Fruit fly (Drosophila melanogaster): ENCODE data around the gene mAChR-C.

mAChR-C gene

DNA sequence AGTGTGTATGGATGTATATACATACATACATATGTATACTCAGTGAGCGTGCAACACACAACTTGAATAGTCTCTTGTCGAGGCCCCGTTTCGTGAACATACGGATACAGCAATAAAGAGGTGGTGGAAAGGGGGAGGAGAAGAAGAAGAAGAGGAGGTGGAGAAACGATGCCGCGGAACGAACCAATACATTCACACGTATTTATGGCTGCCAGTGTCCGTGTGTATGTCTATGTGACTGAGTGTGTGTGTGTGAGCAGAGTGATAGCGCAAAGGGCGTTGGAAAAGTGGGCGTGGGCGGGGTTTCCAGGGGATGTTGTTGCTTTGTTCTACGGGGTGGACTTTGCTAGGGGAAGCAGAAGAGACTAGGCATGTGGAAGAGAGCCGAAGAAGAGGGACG lies 20.9 kb upstream of the mAChR-C start:
- TF ChIP-seq ttk (optimal IDR thresholded peaks at IDR 0.05) (no peak), insv (optimal IDR thresholded peaks at IDR 0.05) (no peak)

DNA sequence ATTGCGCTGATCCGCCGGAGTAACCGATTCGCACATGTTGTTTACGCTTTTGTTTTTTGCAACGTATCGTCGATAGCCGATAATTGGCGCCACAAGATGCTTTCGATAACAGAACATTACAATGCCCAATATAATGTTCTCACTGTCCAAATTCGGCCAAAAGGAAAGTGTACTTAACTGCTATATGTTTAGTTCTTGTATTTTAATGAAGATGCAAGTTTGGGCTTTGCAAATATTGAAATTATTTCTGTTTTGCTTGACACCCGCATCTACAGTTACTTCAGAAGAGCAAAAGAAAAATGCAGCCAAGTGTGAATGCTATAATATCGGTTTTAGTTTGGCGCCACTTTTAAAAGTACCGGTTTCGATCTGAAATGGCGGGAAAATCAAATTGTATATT lies 20.1 kb upstream of the mAChR-C start:
- no peak for TF ChIP-seq Sin3A (optimal IDR thresholded peaks at IDR 0.05)
- no peak for TF ChIP-seq ttk (optimal IDR thresholded peaks at IDR 0.05)
- no peak for TF ChIP-seq Myc (optimal IDR thresholded peaks at IDR 0.05)
- no peak for TF ChIP-seq h (optimal IDR thresholded peaks at IDR 0.05)
- TF ChIP-seq psq (optimal IDR thresholded peaks at IDR 0.05) = no peak
- TF ChIP-seq insv (optimal IDR thresholded peaks at IDR 0.05) = no peak

- no peak for TF ChIP-seq Myc (optimal IDR thresholded peaks at IDR 0.05)
- no peak for TF ChIP-seq insv (optimal IDR thresholded peaks at IDR 0.05)
- no peak for TF ChIP-seq Sin3A (optimal IDR thresholded peaks at IDR 0.05)
- TF ChIP-seq h (optimal IDR thresholded peaks at IDR 0.05) = no peak
- TF ChIP-seq psq (optimal IDR thresholded peaks at IDR 0.05) = no peak
These were observed 16.9 kb upstream of the mAChR-C start, which contains the start of the genes Cht11 and CG4558 for dm6 chrX:6849178-6849956. Gene Cht11 (minus strand): TSS chrX:6849517. Gene CG4558 (plus strand): TSS chrX:6849770.

DNA sequence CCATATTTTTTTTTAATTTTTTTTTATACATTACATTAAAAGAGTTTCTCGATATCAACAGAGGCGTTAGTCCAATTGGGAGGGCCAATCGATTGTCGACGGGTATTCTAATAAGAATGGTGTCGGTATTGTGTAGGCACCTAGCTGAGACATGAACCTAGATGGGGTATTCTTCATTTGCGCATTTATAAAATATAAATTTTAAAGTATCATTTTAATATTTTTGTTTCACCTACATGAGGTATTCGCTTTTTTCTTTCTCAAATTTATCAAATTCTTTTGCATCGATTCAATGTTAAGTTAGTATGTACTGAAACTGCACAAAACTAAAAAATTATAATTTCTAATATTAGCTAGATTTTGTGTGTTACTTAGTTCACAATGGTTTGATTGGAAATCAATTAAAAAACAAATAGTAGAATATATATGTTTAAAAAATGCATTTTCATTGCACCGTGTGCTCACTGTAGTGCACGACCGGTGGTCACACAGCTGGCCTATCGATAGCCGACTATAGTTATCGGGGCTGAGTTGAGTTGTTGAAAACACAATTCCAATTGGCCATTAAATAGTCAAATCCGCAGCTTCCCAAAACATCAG lies 11.5 kb upstream of the mAChR-C start, which contains the start of the genes CG14435 and Tmf:
CG14435 (minus strand) TSS at position 81 of the 600 bp plus-strand sequence.
Tmf (plus strand) TSS at position 501 of the 600 bp plus-strand sequence.
- TF ChIP-seq insv (optimal IDR thresholded peaks at IDR 0.05) = peak; percentile 99
- no peak for TF ChIP-seq h (optimal IDR thresholded peaks at IDR 0.05)
- no peak for TF ChIP-seq psq (optimal IDR thresholded peaks at IDR 0.05)
- no peak for TF ChIP-seq Myc (optimal IDR thresholded peaks at IDR 0.05)
- no peak for TF ChIP-seq Sin3A (optimal IDR thresholded peaks at IDR 0.05)

DNA sequence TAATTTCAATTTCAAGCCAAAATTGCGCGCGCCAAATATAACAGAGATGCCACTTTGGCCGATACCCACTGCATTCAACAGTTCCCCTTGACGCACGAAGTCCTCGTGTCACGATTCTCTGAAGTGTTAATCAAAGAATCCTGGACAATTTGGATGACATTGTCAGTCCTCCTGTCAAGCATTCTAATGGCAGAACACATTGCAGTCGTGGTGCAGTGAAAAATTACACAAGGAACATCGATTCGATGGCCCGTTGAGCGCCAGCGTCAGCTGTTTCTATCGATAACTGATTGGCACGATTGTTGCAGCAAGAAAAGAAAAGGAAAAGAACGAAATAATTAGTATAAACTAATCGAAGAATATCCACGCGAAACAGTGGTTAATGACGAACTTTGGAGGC lies 8.3 kb downstream of the mAChR-C start, which contains the start of gene nonC:
nonC (plus strand) TSS at position 294 of the 400 bp plus-strand sequence.
- TF ChIP-seq h (optimal IDR thresholded peaks at IDR 0.05) (no peak), Myc (optimal IDR thresholded peaks at IDR 0.05) (no peak), Sin3A (optimal IDR thresholded peaks at IDR 0.05) (no peak), psq (optimal IDR thresholded peaks at IDR 0.05) (no peak), insv (optimal IDR thresholded peaks at IDR 0.05) (no peak), ttk (optimal IDR thresholded peaks at IDR 0.05) (no peak)

dm6 chrX:6822904-6823303 lies 9.6 kb downstream of the mAChR-C start, which contains the start of gene Atx-1:
Gene Atx-1 (plus strand): TSS chrX:6823204.
- TF ChIP-seq insv (optimal IDR thresholded peaks at IDR 0.05) (no peak), Myc (optimal IDR thresholded peaks at IDR 0.05) (no peak), Sin3A (optimal IDR thresholded peaks at IDR 0.05) (no peak), h (optimal IDR thresholded peaks at IDR 0.05) (no peak)

DNA sequence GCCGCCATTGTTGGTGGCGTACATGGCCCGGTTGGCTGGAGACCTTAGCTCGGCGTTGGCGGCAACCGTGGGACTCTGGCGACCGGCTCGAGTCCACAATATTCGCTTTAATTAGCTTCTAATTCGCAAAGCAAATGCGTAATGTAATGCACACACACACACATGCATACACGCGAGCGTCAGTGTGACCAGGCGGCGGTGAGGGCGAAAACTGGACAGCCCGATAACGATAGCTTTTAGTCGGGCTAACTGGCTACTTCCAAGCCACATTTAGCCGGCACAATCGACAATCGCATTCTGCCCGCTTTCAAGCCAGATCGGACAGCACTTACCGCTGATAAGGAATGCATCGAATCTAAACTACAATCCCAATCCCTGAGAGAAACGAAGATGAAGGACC lies 11.8 kb downstream of the mAChR-C start, which contains the start of the genes Nf-YC and xit:
Nf-YC (minus strand) TSS at position 217 of the 400 bp plus-strand sequence.
xit (plus strand) TSS at position 314 of the 400 bp plus-strand sequence.
- TF ChIP-seq Myc (optimal IDR thresholded peaks at IDR 0.05) (no peak), psq (optimal IDR thresholded peaks at IDR 0.05) (no peak), h (optimal IDR thresholded peaks at IDR 0.05) (no peak), ttk (optimal IDR thresholded peaks at IDR 0.05) (no peak), insv (optimal IDR thresholded peaks at IDR 0.05) (no peak), Sin3A (optimal IDR thresholded peaks at IDR 0.05) (no peak)

DNA sequence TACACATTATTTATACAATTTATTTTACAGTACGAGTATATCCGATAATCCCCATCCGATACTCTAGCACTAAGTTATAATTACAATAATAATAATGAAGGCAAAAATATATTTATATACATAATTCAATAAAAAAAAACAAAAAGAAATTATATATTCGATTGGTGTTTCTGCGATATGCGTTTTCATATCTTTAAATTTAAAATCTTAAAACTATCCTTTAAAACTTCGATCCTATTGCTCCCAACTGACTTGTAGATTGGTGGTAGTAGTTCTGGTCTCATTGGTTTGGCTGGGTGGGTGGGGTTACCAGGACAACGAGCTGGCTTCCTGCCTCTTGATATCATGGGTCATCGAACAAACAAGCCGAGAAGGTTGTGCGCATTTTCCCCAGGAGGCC lies 18.8 kb downstream of the mAChR-C start, which contains the start of gene iav:
iav (plus strand) TSS at position 301 of the 400 bp plus-strand sequence.
- no peak for TF ChIP-seq ttk (optimal IDR thresholded peaks at IDR 0.05)
- no peak for TF ChIP-seq Myc (optimal IDR thresholded peaks at IDR 0.05)
- no peak for TF ChIP-seq Sin3A (optimal IDR thresholded peaks at IDR 0.05)
- no peak for TF ChIP-seq insv (optimal IDR thresholded peaks at IDR 0.05)

- TF ChIP-seq h (optimal IDR thresholded peaks at IDR 0.05) (no peak), ttk (optimal IDR thresholded peaks at IDR 0.05) (no peak), psq (optimal IDR thresholded peaks at IDR 0.05) (no peak), Sin3A (optimal IDR thresholded peaks at IDR 0.05) (no peak), insv (optimal IDR thresholded peaks at IDR 0.05) (no peak), Myc (optimal IDR thresholded peaks at IDR 0.05) (no peak)
These were observed 27.1 kb downstream of the mAChR-C start for dm6 chrX:6805404-6805803.

- TF ChIP-seq psq (optimal IDR thresholded peaks at IDR 0.05) = no peak
- TF ChIP-seq Myc (optimal IDR thresholded peaks at IDR 0.05) = no peak
- TF ChIP-seq ttk (optimal IDR thresholded peaks at IDR 0.05) = no peak
- TF ChIP-seq insv (optimal IDR thresholded peaks at IDR 0.05) = no peak
- TF ChIP-seq Sin3A (optimal IDR thresholded peaks at IDR 0.05) = no peak
- no peak for TF ChIP-seq h (optimal IDR thresholded peaks at IDR 0.05)
These were observed 27.8 kb downstream of the mAChR-C start for dm6 chrX:6804485-6805295.

dm6 chrX:6803880-6804484 lies 28.5 kb downstream of the mAChR-C start:
- TF ChIP-seq Myc (optimal IDR thresholded peaks at IDR 0.05) = no peak
- TF ChIP-seq insv (optimal IDR thresholded peaks at IDR 0.05) = no peak
- TF ChIP-seq psq (optimal IDR thresholded peaks at IDR 0.05) = no peak
- TF ChIP-seq ttk (optimal IDR thresholded peaks at IDR 0.05) = no peak
- TF ChIP-seq Sin3A (optimal IDR thresholded peaks at IDR 0.05) = no peak
- TF ChIP-seq h (optimal IDR thresholded peaks at IDR 0.05) = no peak
